Worm (Caenorhabditis elegans): ENCODE results near the gene polh-1.

The polh-1 gene

DNA sequence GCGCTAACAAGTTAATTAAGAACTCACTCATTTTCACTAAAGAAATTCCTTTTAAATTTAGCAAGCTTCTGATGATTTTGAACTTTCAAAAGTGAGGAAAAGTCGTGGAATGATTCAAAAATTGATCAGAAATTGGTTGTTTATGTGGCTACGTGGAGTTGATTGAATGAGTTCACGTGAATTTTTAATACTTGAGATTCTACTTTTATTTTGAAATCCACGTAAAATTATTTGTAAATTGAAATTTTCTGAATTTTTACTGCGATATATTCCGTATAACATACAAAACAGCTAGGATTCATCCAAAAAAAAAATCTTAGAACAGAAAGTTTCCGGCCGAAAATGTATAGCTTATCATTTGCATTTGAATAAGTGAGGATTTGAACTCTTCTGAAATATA, 19.7 kb upstream of the polh-1 start, which contains the start of gene moa-1:
Gene moa-1 (minus strand): TSS at position 101 of the 400 bp plus-strand sequence.
- TF ChIP-seq dmd-8 (GFP tag; IDR thresholded peaks at IDR 0.05) (no peak), skn-1 (tag; optimal IDR thresholded peaks at IDR 0.05) (no peak), lin-39 (tag; optimal IDR thresholded peaks at IDR 0.05) (no peak), nhr-42 (GFP tag; IDR thresholded peaks at IDR 0.05) (no peak), aha-1 (tag) (no peak), lin-15B (tag; optimal IDR thresholded peaks at IDR 0.05) (no peak), duxl-1 (tag; optimal IDR thresholded peaks at IDR 0.05; ENCODE audit: poor library complexity) (no peak), F10B5.3 (tag; optimal IDR thresholded peaks at IDR 0.05) (no peak), nhr-41 (GFP tag; IDR thresholded peaks at IDR 0.05) (no peak), vab-7 (GFP tag; IDR thresholded peaks at IDR 0.05) (no peak), mxl-3 (GFP tag; optimal IDR thresholded peaks at IDR 0.05) (no peak), ZK337.2 (GFP tag; IDR thresholded peaks at IDR 0.05) (no peak), T26A8.4 (GFP tag; IDR thresholded peaks at IDR 0.05) (no peak), dpl-1 (GFP tag; optimal IDR thresholded peaks at IDR 0.05) (no peak)

DNA sequence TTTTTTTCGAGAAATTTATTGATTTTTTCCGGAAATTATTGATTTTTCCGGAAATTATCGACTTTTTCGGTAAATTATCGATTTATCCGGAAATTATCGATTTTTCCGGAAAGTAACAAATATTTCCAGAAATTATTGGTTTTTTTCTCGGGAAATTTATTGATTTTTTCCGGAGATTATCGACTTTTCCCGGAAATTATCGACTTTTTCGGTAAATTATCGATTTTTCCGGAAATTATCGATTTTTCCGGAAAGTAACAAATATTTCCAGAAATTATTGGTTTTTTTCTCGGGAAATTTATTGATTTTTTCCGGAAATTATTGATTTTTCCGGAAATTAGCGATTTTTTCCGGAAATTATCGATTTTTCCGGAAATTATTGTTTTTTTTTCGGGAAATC, 15.5 kb upstream of the polh-1 start:
- TF ChIP-seq ceh-28 (tag; optimal IDR thresholded peaks at IDR 0.05), result peak; percentile 67

DNA sequence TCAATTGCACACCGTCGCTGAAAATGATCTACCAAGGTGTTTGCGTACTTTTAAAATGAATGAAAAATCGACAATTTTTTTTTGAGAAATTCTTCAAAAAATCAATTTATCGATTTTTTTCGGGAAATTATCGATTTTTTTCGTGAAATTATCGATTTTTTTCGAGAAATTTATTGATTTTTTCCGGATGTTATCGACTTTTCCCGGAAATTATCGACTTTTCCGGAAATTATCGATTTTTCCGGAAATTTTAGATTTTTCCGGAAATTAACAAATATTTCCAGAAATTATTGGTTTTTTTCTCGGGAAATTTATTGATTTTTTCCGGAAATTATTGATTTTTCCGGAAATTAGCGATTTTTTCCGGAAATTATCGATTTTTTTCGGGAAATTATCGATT, 15.1 kb upstream of the polh-1 start:
- TF ChIP-seq ceh-28 (tag; optimal IDR thresholded peaks at IDR 0.05), result peak; percentile 83

DNA sequence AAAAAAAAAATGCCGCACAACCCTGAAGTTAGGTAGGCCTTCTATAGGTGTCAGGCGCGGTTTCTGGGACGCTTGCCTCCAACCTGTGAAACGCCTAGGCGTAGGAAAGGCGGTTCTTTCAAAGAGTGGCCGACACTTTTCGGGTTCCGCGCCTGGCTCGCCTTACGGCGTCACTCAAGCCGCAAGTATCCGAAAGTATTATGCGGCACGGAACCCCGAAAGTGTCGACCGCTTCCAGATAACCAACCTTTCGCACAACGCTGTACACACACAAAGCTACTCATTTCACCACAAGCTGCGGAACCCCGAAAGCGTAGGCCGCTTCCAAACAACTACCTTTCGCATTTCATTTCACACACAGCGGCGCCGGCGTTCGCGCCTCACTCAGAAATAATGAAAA, 13.1 kb upstream of the polh-1 start:
- no peak for TF ChIP-seq dmd-9 (GFP tag; IDR thresholded peaks at IDR 0.05)
- TF ChIP-seq lim-7 (GFP tag; IDR thresholded peaks at IDR 0.05), result 0 out of 2 replicates have a peak, but pooled peaks have one; percentile 56
- TF ChIP-seq set-16 (GFP tag; IDR thresholded peaks at IDR 0.05), result peak; percentile 36; the same call in 1 of the 2 replicates
- 0 out of 2 replicates have a peak, but pooled peaks have one; percentile 27 for TF ChIP-seq egl-43 (GFP tag; IDR thresholded peaks at IDR 0.05)

DNA sequence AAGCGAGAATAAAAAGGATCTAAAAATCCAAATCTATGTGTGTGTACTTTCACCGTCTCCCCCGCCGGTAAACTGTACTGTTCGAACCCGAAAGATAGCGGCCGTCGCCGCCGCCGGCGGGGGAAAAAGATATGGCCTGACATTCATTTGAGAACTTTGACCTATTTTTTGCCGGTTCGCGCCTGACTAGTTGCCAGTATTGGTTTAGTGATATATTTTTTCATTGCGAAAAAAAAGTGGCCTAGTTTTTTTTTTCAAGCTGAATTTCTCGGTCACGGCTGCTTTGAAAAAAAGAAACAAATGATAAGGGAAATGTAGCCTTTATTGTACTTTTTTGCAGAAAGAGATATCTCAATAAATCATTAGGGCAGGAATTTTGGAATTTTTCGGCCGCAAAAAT, 12.5 kb upstream of the polh-1 start:
- TF ChIP-seq nhr-28 (tag; optimal IDR thresholded peaks at IDR 0.05), result peak; percentile 43
- no peak for TF ChIP-seq lin-39 (tag; optimal IDR thresholded peaks at IDR 0.05)
- peak; percentile 56 for TF ChIP-seq dmd-6 (GFP tag; IDR thresholded peaks at IDR 0.05)
- no peak for TF ChIP-seq nhr-111 (GFP tag; optimal IDR thresholded peaks at IDR 0.05)
- TF ChIP-seq ces-1 (GFP tag; optimal IDR thresholded peaks at IDR 0.05), result no peak
- TF ChIP-seq lim-7 (GFP tag; IDR thresholded peaks at IDR 0.05), result no peak
- TF ChIP-seq ztf-7 (tag; optimal IDR thresholded peaks at IDR 0.05), result no peak
- TF ChIP-seq ceh-62 (tag; optimal IDR thresholded peaks at IDR 0.05), result no peak
- peak; percentile 3 for TF ChIP-seq hlh-11 (tag; optimal IDR thresholded peaks at IDR 0.05)
- no peak for TF ChIP-seq fos-1 (tag; optimal IDR thresholded peaks at IDR 0.05)
- TF ChIP-seq Y48G9A.11 (GFP tag; IDR thresholded peaks at IDR 0.05), result no peak
- no peak for TF ChIP-seq daf-12 (tag; optimal IDR thresholded peaks at IDR 0.05)
- no peak for TF ChIP-seq mxl-3 (GFP tag; optimal IDR thresholded peaks at IDR 0.05)
- TF ChIP-seq zag-1 (tag; optimal IDR thresholded peaks at IDR 0.05), result no peak
- no peak for TF ChIP-seq daf-16 (GFP tag; optimal IDR thresholded peaks at IDR 0.05)
- TF ChIP-seq daf-16 (tag; optimal IDR thresholded peaks at IDR 0.05), result no peak
- TF ChIP-seq nhr-41 (GFP tag; IDR thresholded peaks at IDR 0.05), result no peak
- TF ChIP-seq nhr-48 (tag; optimal IDR thresholded peaks at IDR 0.05), result no peak
- no peak for TF ChIP-seq spr-1 (tag; optimal IDR thresholded peaks at IDR 0.05)
- TF ChIP-seq nhr-11 (tag; optimal IDR thresholded peaks at IDR 0.05), result no peak
- TF ChIP-seq lin-38 (GFP tag; IDR thresholded peaks at IDR 0.05), result no peak
- TF ChIP-seq pqm-1 (tag; optimal IDR thresholded peaks at IDR 0.05), result peak; percentile 10
- TF ChIP-seq mes-2 (tag; optimal IDR thresholded peaks at IDR 0.05; ENCODE audit: poor library complexity, severe bottlenecking), result peak; percentile 10
- no peak for TF ChIP-seq mdt-29 (GFP tag; IDR thresholded peaks at IDR 0.05)
- no peak for TF ChIP-seq saeg-2 (GFP tag; IDR thresholded peaks at IDR 0.05)

Data from whole organism, L4 larva.